Worm (Caenorhabditis elegans): ENCODE results near the gene spex-3.

Gene spex-3

ce11 chrIII:1657380-1657779, 44.9 kb downstream of the spex-3 start, which contains the start of gene cht-4:
cht-4 (minus strand) TSS chrIII:1657480.
- no peak for TF ChIP-seq snpc-4 (tag; optimal IDR thresholded peaks at IDR 0.05)
- TF ChIP-seq ceh-28 (tag; optimal IDR thresholded peaks at IDR 0.05) = no peak

ce11 chrIII:1652925-1653324, 49.3 kb downstream of the spex-3 start:
- TF ChIP-seq nhr-28 (tag; optimal IDR thresholded peaks at IDR 0.05) (no peak), nhr-76 (tag; optimal IDR thresholded peaks at IDR 0.05) (no peak), unc-39 (tag; optimal IDR thresholded peaks at IDR 0.05) (no peak), egl-27 (tag; optimal IDR thresholded peaks at IDR 0.05) (no peak), elt-1 (tag; optimal IDR thresholded peaks at IDR 0.05) (no peak), daf-12 (tag; optimal IDR thresholded peaks at IDR 0.05) (no peak), eor-1 (tag; optimal IDR thresholded peaks at IDR 0.05) (no peak), ceh-16 (tag; optimal IDR thresholded peaks at IDR 0.05) (no peak), elt-3 (tag; optimal IDR thresholded peaks at IDR 0.05) (no peak), nhr-237 (tag; optimal IDR thresholded peaks at IDR 0.05) (no peak), fkh-10 (GFP tag; optimal IDR thresholded peaks at IDR 0.05) (no peak), fos-1 (tag; optimal IDR thresholded peaks at IDR 0.05) (no peak), mdl-1 (tag; optimal IDR thresholded peaks at IDR 0.05) (no peak), jun-1 (tag; optimal IDR thresholded peaks at IDR 0.05) (no peak)

ce11 chrIII:1652181-1652580, 50.1 kb downstream of the spex-3 start, which contains the start of gene Y22D7AL.1:
Y22D7AL.1 (plus strand) TSS chrIII:1652481.
- TF ChIP-seq nhr-67 (tag; optimal IDR thresholded peaks at IDR 0.05) = no peak
- no peak for TF ChIP-seq nhr-43 (tag; optimal IDR thresholded peaks at IDR 0.05; ENCODE audit: poor library complexity, severe bottlenecking)
- no peak for TF ChIP-seq snpc-4 (tag; optimal IDR thresholded peaks at IDR 0.05)
